Fruit fly (Drosophila melanogaster): ENCODE measurements around the gene Fum3.
A peak's percentile ranks its signal among the peaks of the same experiment; 100 is the strongest.

Gene Fum3

dm6 chr3L:11422338-11422802 lies 43.3 kb downstream of the Fum3 start (continued):
- TF ChIP-seq CG7745 (tag; optimal IDR thresholded peaks at IDR 0.05) (no peak), knrl (GFP tag; IDR thresholded peaks at IDR 0.05; ENCODE audit: partially characterized antibody) (no peak), Asciz (GFP tag; optimal IDR thresholded peaks at IDR 0.05) (peak; percentile 80), CG10267 (tag; optimal IDR thresholded peaks at IDR 0.05) (peak; percentile 85), CG4820 (GFP tag; optimal IDR thresholded peaks at IDR 0.05) (peak; percentile 84), gsb-n (tag; optimal IDR thresholded peaks at IDR 0.05) (peak; percentile 68), unc-4 (GFP tag; IDR thresholded peaks at IDR 0.05; ENCODE audit: partially characterized antibody) (no peak), CG14710 (tag; optimal IDR thresholded peaks at IDR 0.05) (peak; percentile 88), CG4328 (GFP tag; optimal IDR thresholded peaks at IDR 0.05) (peak; percentile 43), CG10274 (GFP tag; optimal IDR thresholded peaks at IDR 0.05) (no peak), Ssrp (tag; optimal IDR thresholded peaks at IDR 0.05) (peak; percentile 79), Eip74EF (GFP tag; optimal IDR thresholded peaks at IDR 0.05) (peak in 1 of 2 experiments; percentile 58), pita (GFP tag; optimal IDR thresholded peaks at IDR 0.05) (no peak), Med (GFP tag) (peak; percentile 89), CG7372 (GFP tag; IDR thresholded peaks at IDR 0.05) (peak; percentile 63), CG3163 (GFP tag; optimal IDR thresholded peaks at IDR 0.05) (peak; percentile 20), gcm2 (GFP tag; optimal IDR thresholded peaks at IDR 0.05) (no peak), schlank (tag; optimal IDR thresholded peaks at IDR 0.05) (no peak), CG4707 (GFP tag; optimal IDR thresholded peaks at IDR 0.05) (no peak), Drgx (GFP tag; IDR thresholded peaks at IDR 0.05) (no peak), Dll (GFP tag; IDR thresholded peaks at IDR 0.05; ENCODE audit: partially characterized antibody) (no peak), Mad (GFP tag; optimal IDR thresholded peaks at IDR 0.05) (peak; percentile 46), Ets97D (GFP tag; optimal IDR thresholded peaks at IDR 0.05) (no peak), pho (GFP tag; optimal IDR thresholded peaks at IDR 0.05) (peak; percentile 43), CG5180 (GFP tag; optimal IDR thresholded peaks at IDR 0.05) (peak; percentile 57), ftz-f1 (GFP tag; optimal IDR thresholded peaks at IDR 0.05) (no peak), PHDP (tag; optimal IDR thresholded peaks at IDR 0.05) (peak; percentile 58), zf30C (GFP tag; optimal IDR thresholded peaks at IDR 0.05) (peak; percentile 91), CG16863 (GFP tag; optimal IDR thresholded peaks at IDR 0.05) (peak; percentile 30), Atf6 (GFP tag; IDR thresholded peaks at IDR 0.05) (peak; percentile 81), D (optimal IDR thresholded peaks at IDR 0.05) (no peak), D (GFP tag; optimal IDR thresholded peaks at IDR 0.05) (peak; percentile 92), NC2β (GFP tag; optimal IDR thresholded peaks at IDR 0.05) (peak; percentile 45), CG18011 (GFP tag; optimal IDR thresholded peaks at IDR 0.05) (no peak), CG12155 (GFP tag; optimal IDR thresholded peaks at IDR 0.05) (peak; percentile 26), CG17361 (GFP tag; IDR thresholded peaks at IDR 0.05) (peak; percentile 91), Poxn (GFP tag; IDR thresholded peaks at IDR 0.05) (0 out of 2 replicates have a peak, but pooled peaks have one; percentile 47), CG6272 (GFP tag; IDR thresholded peaks at IDR 0.05) (peak; percentile 62), H15 (GFP tag; IDR thresholded peaks at IDR 0.05) (peak; percentile 76), Dad (GFP tag; optimal IDR thresholded peaks at IDR 0.05) (peak; percentile 28), caup (GFP tag; optimal IDR thresholded peaks at IDR 0.05; ENCODE audit: severe bottlenecking) (peak; percentile 42), kah (GFP tag; optimal IDR thresholded peaks at IDR 0.05) (peak; percentile 32), CG30431 (GFP tag; optimal IDR thresholded peaks at IDR 0.05) (peak; percentile 45), CG3065 (GFP tag; optimal IDR thresholded peaks at IDR 0.05) (no peak), Sin3A (optimal IDR thresholded peaks at IDR 0.05) (no peak), vvl (GFP tag; IDR thresholded peaks at IDR 0.05) (peak; percentile 94), CG32532 (GFP tag; IDR thresholded peaks at IDR 0.05) (peak; percentile 62)

All from whole organism, embryonic.